Worm (Caenorhabditis elegans) whole organism, L4/young adult: ENCODE measurements around the gene fbxa-63.

Source experiments
- W03F9.2 ChIP-seq: fragments of 150-350 bp; optimal IDR thresholded peaks from 2 replicates; lab custom pipeline; 2014; ENCODE audit warnings: missing biosample characterization, missing genetic modification characterization
- him-1 ChIP-seq: sonication (generic microtip); optimal IDR thresholded peaks from 2 replicates; lab custom pipeline; 2016; ENCODE audit warnings: missing genotype, missing genetic modification reagents, missing genetic modification characterization, missing compliant biosample characterization

DNA sequence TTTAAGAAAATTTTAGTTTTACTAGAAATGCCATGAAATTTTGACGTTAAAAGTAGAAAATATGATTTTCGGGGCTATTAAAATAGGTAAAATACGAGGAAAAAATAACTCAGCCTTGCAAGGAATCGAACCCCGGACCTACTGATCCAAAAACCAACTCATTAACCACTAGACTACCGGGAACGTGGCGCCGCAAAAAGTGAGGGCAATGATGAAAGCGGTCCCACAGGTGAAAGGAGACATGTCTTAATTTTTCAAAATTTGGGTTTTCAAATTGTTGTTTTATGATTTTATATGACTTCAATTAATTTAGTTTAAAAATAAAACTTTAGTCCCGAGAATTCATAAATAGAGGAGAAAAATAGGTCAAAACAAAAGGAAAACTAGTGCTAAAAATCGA, 12.6 kb upstream of the fbxa-63 start:
- TF ChIP-seq him-1 (no peak), W03F9.2 (no peak)
